Worm (Caenorhabditis elegans) whole organism, L3 larva: ENCODE measurements around the gene F10B5.2.
A peak's percentile ranks its signal among the peaks of the same experiment; 100 is the strongest.

ENCODE experiments used
- R02D3.7 ChIP-seq: fragments of 150-350 bp; optimal IDR thresholded peaks from 2 replicates; lab custom pipeline; 2014; ENCODE audit warnings: missing biosample characterization, missing genetic modification characterization
- ZK546.5 ChIP-seq: sonication (generic microtip); optimal IDR thresholded peaks from 2 replicates; lab custom pipeline; 2017; ENCODE audit warnings: missing biosample characterization, missing genetic modification characterization
- aly-2 ChIP-seq: fragments of 150-350 bp; optimal IDR thresholded peaks from 2 replicates; lab custom pipeline; 2014; ENCODE audit warnings: missing biosample characterization, missing genetic modification characterization
- ama-1 ChIP-seq: fragments of 150-350 bp; optimal IDR thresholded peaks from 2 replicates; lab custom pipeline; 2018
- ceh-16 ChIP-seq: sonication (generic microtip); optimal IDR thresholded peaks from 2 replicates; lab custom pipeline; 2017; ENCODE audit warnings: missing biosample characterization, missing genetic modification characterization
- ceh-28 ChIP-seq: fragments of 150-350 bp; optimal IDR thresholded peaks from 2 replicates; lab custom pipeline; 2014; ENCODE audit warnings: missing biosample characterization, missing genetic modification reagents, missing genetic modification characterization
- ceh-82 ChIP-seq: fragments of 150-350 bp; optimal IDR thresholded peaks from 2 replicates; lab custom pipeline; 2014; ENCODE audit warnings: missing biosample characterization, missing genetic modification characterization
- ceh-9 ChIP-seq: sonication (generic microtip); optimal IDR thresholded peaks from 2 replicates; lab custom pipeline; 2018; ENCODE audit warnings: missing biosample characterization, missing genetic modification characterization
- daf-12 ChIP-seq: fragments of 150-350 bp; optimal IDR thresholded peaks from 2 replicates; lab custom pipeline; 2014; ENCODE audit warnings: missing biosample characterization, missing genetic modification reagents, missing genetic modification characterization
- egl-27 ChIP-seq: sonication (generic microtip); optimal IDR thresholded peaks from 4 replicates; lab custom pipeline; 2017; ENCODE audit warnings: missing biosample characterization, missing genetic modification reagents, missing genetic modification characterization
- egl-5 ChIP-seq: fragments of 150-350 bp; optimal IDR thresholded peaks from 2 replicates; lab custom pipeline; 2017; ENCODE audit warnings: missing biosample characterization, missing genetic modification reagents, missing genetic modification characterization, inconsistent platforms
- elt-1 ChIP-seq: fragments of 150-350 bp; optimal IDR thresholded peaks from 2 replicates; lab custom pipeline; 2014; ENCODE audit warnings: missing biosample characterization, missing genetic modification characterization
- elt-2 ChIP-seq: sonication (generic microtip); optimal IDR thresholded peaks from 2 replicates; lab custom pipeline; 2016; ENCODE audit warnings: missing genetic modification reagents, mild to moderate bottlenecking, missing genetic modification characterization, missing compliant biosample characterization
- elt-3 ChIP-seq, 3 experiments: fragments of 150-350 bp in 1 of 3; sonication (generic microtip) in 2 of 3; optimal IDR thresholded peaks; 2 replicates in 2 of 3; 4 replicates in 1 of 3; lab custom pipeline; 2014 to 2017; ENCODE audit warnings: missing biosample characterization in 3 of 3, missing genetic modification characterization in 3 of 3
- eor-1 ChIP-seq, 2 experiments: fragments of 150-350 bp; optimal IDR thresholded peaks; 2 replicates each; lab custom pipeline; 2014 to 2018; ENCODE audit warnings: missing biosample characterization in 2 of 2, missing genetic modification characterization in 2 of 2
- fkh-10 ChIP-seq: sonication (generic microtip); optimal IDR thresholded peaks from 2 replicates; lab custom pipeline; 2017; ENCODE audit warnings: missing biosample characterization, missing genetic modification reagents, missing genetic modification characterization
- fkh-2 ChIP-seq: fragments of 150-350 bp; optimal IDR thresholded peaks from 2 replicates; lab custom pipeline; 2014; ENCODE audit warnings: missing biosample characterization, missing genetic modification reagents, missing genetic modification characterization
- fos-1 ChIP-seq: fragments of 150-350 bp; optimal IDR thresholded peaks from 2 replicates; lab custom pipeline; 2014; ENCODE audit warnings: missing biosample characterization, missing genetic modification characterization
- hmg-11 ChIP-seq: sonication (generic microtip); optimal IDR thresholded peaks from 2 replicates; lab custom pipeline; 2016; ENCODE audit warnings: missing genetic modification characterization, missing compliant biosample characterization
- jun-1 ChIP-seq: fragments of 150-350 bp; optimal IDR thresholded peaks from 2 replicates; lab custom pipeline; 2014; ENCODE audit warnings: missing biosample characterization, missing genetic modification reagents, missing genetic modification characterization
- lin-15B ChIP-seq: fragments of 150-350 bp; optimal IDR thresholded peaks from 2 replicates; lab custom pipeline; 2014; ENCODE audit warnings: missing biosample characterization, missing genetic modification characterization
- lin-39 ChIP-seq: fragments of 150-350 bp; optimal IDR thresholded peaks from 2 replicates; lab custom pipeline; 2018; ENCODE audit warnings: missing biosample characterization, missing genetic modification reagents, missing genetic modification characterization
- lsy-12 ChIP-seq: sonication (generic microtip); optimal IDR thresholded peaks from 2 replicates; lab custom pipeline; 2016; ENCODE audit warnings: mild to moderate bottlenecking, missing genetic modification characterization, missing compliant biosample characterization
- mdl-1 ChIP-seq: fragments of 150-350 bp; optimal IDR thresholded peaks from 2 replicates; lab custom pipeline; 2014; ENCODE audit warnings: missing biosample characterization, missing genetic modification characterization
- mml-1 ChIP-seq: fragments of 150-350 bp; sonication (generic microtip); optimal IDR thresholded peaks from 3 replicates; lab custom pipeline; 2014; ENCODE audit warnings: missing biosample characterization, missing genetic modification characterization
- nfya-1 ChIP-seq: sonication (generic microtip); optimal IDR thresholded peaks from 2 replicates; lab custom pipeline; 2017; ENCODE audit warnings: missing genetic modification characterization, mild to moderate bottlenecking, missing compliant biosample characterization, antibody characterized with exemption, moderate library complexity; ENCODE audit not compliant: insufficient read depth
- nhr-11 ChIP-seq: fragments of 150-350 bp; optimal IDR thresholded peaks from 2 replicates; lab custom pipeline; 2014; ENCODE audit warnings: missing biosample characterization, missing genetic modification characterization
- nhr-12 ChIP-seq: fragments of 150-350 bp; optimal IDR thresholded peaks from 2 replicates; lab custom pipeline; 2014; ENCODE audit warnings: missing biosample characterization, missing genetic modification characterization
- nhr-23 ChIP-seq: fragments of 150-350 bp; optimal IDR thresholded peaks from 2 replicates; lab custom pipeline; 2014; ENCODE audit warnings: missing biosample characterization, missing genetic modification reagents, missing genetic modification characterization
- nhr-237 ChIP-seq: fragments of 150-350 bp; optimal IDR thresholded peaks from 2 replicates; lab custom pipeline; 2014; ENCODE audit warnings: missing biosample characterization, missing genetic modification characterization
- nhr-25 ChIP-seq: sonication (generic microtip); optimal IDR thresholded peaks from 2 replicates; lab custom pipeline; 2017; ENCODE audit warnings: missing biosample characterization, missing genetic modification characterization
- nhr-28 ChIP-seq: fragments of 150-350 bp; optimal IDR thresholded peaks from 2 replicates; lab custom pipeline; 2014; ENCODE audit warnings: missing biosample characterization, missing genetic modification characterization
- nhr-43 ChIP-seq: sonication (generic microtip); optimal IDR thresholded peaks from 2 replicates; lab custom pipeline; 2016; ENCODE audit warnings: mild to moderate bottlenecking, missing genetic modification characterization, missing compliant biosample characterization; ENCODE audit not compliant: poor library complexity, severe bottlenecking
- nhr-67 ChIP-seq: fragments of 150-350 bp; optimal IDR thresholded peaks from 2 replicates; lab custom pipeline; 2014; ENCODE audit warnings: missing biosample characterization, missing genetic modification characterization
- nhr-76 ChIP-seq: fragments of 150-350 bp; sonication (generic microtip); optimal IDR thresholded peaks from 5 replicates; lab custom pipeline; 2014; ENCODE audit warnings: missing biosample characterization, missing genetic modification characterization
- nhr-77 ChIP-seq: fragments of 150-350 bp; optimal IDR thresholded peaks from 2 replicates; lab custom pipeline; 2014; ENCODE audit warnings: missing biosample characterization, missing genetic modification characterization
- pha-4 ChIP-seq: fragments of 150-350 bp; optimal IDR thresholded peaks from 2 replicates; lab custom pipeline; 2014; ENCODE audit warnings: missing biosample characterization, missing genetic modification reagents, missing genetic modification characterization
- pqm-1 ChIP-seq: fragments of 150-350 bp; optimal IDR thresholded peaks from 2 replicates; lab custom pipeline; 2017; ENCODE audit warnings: missing biosample characterization, missing genetic modification characterization, inconsistent platforms
- sea-2 ChIP-seq: fragments of 150-350 bp; sonication (generic microtip); optimal IDR thresholded peaks from 4 replicates; lab custom pipeline; 2014; ENCODE audit warnings: missing biosample characterization, missing genetic modification reagents, missing genetic modification characterization
- skn-1 ChIP-seq: fragments of 150-350 bp; optimal IDR thresholded peaks from 2 replicates; lab custom pipeline; 2014; ENCODE audit warnings: missing biosample characterization, missing genetic modification characterization
- snpc-4 ChIP-seq: fragments of 150-350 bp; optimal IDR thresholded peaks from 2 replicates; lab custom pipeline; 2014; ENCODE audit warnings: missing biosample characterization, missing genetic modification characterization
- tbx-2 ChIP-seq: sonication (generic microtip); optimal IDR thresholded peaks from 2 replicates; lab custom pipeline; 2016; ENCODE audit warnings: mild to moderate bottlenecking, missing genetic modification characterization, missing compliant biosample characterization
- unc-39 ChIP-seq: sonication (generic microtip); optimal IDR thresholded peaks from 4 replicates; lab custom pipeline; 2017; ENCODE audit warnings: missing biosample characterization, missing genetic modification characterization
- unc-62 ChIP-seq: fragments of 150-350 bp; sonication (generic microtip); optimal IDR thresholded peaks from 4 replicates; lab custom pipeline; 2014; ENCODE audit warnings: missing biosample characterization, missing genetic modification reagents, missing genetic modification characterization
- zag-1 ChIP-seq: fragments of 150-350 bp; optimal IDR thresholded peaks from 2 replicates; lab custom pipeline; 2014; ENCODE audit warnings: missing biosample characterization, missing genetic modification characterization
- ztf-11 ChIP-seq: fragments of 150-350 bp; optimal IDR thresholded peaks from 2 replicates; lab custom pipeline; 2014; ENCODE audit warnings: missing biosample characterization, missing genetic modification characterization
- ztf-4 ChIP-seq: fragments of 150-350 bp; optimal IDR thresholded peaks from 2 replicates; lab custom pipeline; 2014; ENCODE audit warnings: missing biosample characterization, missing genetic modification characterization

Gene F10B5.2

DNA sequence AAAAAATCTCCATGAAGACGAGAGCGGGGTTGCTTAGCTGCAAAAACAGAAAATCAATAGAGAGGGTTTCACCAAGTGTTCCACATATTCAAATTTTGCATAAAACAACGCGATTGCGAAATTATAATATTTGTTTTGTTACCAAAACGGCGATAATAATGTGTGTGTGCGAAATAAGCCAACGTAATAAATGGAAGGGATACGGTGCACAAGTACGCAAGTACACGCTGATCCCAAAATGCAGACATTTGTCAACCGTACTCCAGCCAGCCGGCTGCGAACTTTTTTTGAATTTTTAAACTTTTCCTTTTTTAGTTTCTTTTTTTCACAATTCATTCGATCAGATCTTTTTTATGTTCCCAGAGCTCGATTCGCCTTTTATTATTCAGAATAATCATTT lies 19.7 kb upstream of the F10B5.2 start, which contains the start of gene ire-1 (continued):
- TF ChIP-seq fkh-2 (tag; lab: Kevin White, UChicago) (no peak), lin-15B (tag; lab: Kevin White, UChicago) (peak; percentile 71), mdl-1 (tag; lab: Kevin White, UChicago) (no peak), pha-4 (tag; lab: Kevin White, UChicago) (peak; percentile 93), nhr-12 (no peak), fkh-10 (GFP tag; lab: Kevin White, UChicago) (no peak), lsy-12 (tag; lab: Kevin White, UChicago) (peak; percentile 1), skn-1 (tag; lab: Kevin White, UChicago) (peak; percentile 42), eor-1 (tag; optimal IDR thresholded peaks at IDR 0.05; lab: Kevin White, UChicago) (no peak), nhr-237 (no peak), ZK546.5 (no peak), mml-1 (tag; lab: Kevin White, UChicago) (no peak), elt-2 (tag; lab: Kevin White, UChicago) (peak; percentile 48), elt-1 (tag; lab: Kevin White, UChicago) (no peak), unc-62 (GFP tag; lab: Kevin White, UChicago) (no peak)

DNA sequence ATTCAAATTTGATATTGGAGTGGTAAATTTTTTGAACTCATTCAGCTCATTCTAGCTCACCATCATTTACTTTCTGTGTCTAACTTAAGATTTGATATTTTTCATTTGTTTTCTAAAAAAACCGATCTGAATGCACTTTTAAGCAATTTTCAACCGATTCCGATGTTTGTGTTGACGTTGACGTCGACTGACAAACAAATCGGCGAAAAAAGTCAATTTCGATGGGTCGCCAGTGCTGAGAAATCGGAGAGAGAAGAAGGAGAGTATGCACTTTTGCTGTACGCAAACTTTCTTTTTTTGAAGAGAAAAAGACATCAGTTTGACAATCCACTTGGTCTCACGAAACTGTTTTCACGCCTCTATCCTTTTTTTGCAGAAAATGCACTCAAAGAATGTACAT lies 19.1 kb upstream of the F10B5.2 start:
- no peak for TF ChIP-seq lin-39 (tag; lab: Kevin White, UChicago)
- peak; percentile 54 for TF ChIP-seq pha-4 (tag; lab: Kevin White, UChicago)
- no peak for TF ChIP-seq skn-1 (tag; lab: Kevin White, UChicago)
- no peak for TF ChIP-seq unc-62 (GFP tag; lab: Kevin White, UChicago)
- no peak for TF ChIP-seq ceh-82 (tag; lab: Kevin White, UChicago)
- no peak for TF ChIP-seq elt-2 (tag; lab: Kevin White, UChicago)

DNA sequence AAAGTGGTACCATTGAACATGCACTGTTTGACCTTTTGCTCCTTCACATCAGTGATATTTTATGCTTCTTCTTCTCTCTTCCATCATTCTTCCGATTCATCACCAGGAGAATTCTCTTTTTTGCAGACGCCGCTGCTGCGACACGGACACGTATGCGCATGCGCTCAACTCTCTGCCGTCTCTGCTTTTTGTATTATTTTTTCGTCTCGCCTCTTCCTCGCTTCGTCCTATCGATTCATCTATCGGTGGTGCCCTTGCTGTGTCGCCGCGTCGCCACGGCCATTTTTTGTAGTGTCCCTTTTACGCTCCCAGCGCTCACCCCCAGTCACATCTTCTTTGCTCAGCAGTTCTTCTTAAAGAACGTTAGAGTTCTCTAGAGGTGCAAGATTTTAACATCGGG lies 18.4 kb upstream of the F10B5.2 start:
- no peak for TF ChIP-seq egl-5 (tag; lab: Kevin White, UChicago)
- TF ChIP-seq nhr-12, result no peak
- TF ChIP-seq nfya-1 (tag; lab: Kevin White, UChicago), result peak; percentile 83
- no peak for TF ChIP-seq egl-27 (tag; lab: Kevin White, UChicago)
- no peak for TF ChIP-seq nhr-43 (tag; lab: Kevin White, UChicago)
- peak; percentile 61 for TF ChIP-seq ceh-28 (tag; lab: Kevin White, UChicago)
- TF ChIP-seq daf-12 (tag; lab: Kevin White, UChicago), result no peak
- no peak for TF ChIP-seq ceh-16 (tag; lab: Kevin White, UChicago)
- TF ChIP-seq unc-62 (GFP tag; lab: Kevin White, UChicago), result peak; percentile 31
- no peak for TF ChIP-seq fos-1 (tag; lab: Kevin White, UChicago)
- TF ChIP-seq snpc-4 (tag; lab: Kevin White, UChicago), result peak; percentile 63
- no peak for TF ChIP-seq skn-1 (tag; lab: Kevin White, UChicago)
- TF ChIP-seq ceh-9 (tag; lab: Kevin White, UChicago), result no peak
- TF ChIP-seq hmg-11 (tag; lab: Kevin White, UChicago), result no peak
- TF ChIP-seq jun-1 (tag; lab: Kevin White, UChicago), result no peak
- no peak for TF ChIP-seq nhr-23
- peak; percentile 7 for TF ChIP-seq lsy-12 (tag; lab: Kevin White, UChicago)
- no peak for TF ChIP-seq eor-1 (tag; optimal IDR thresholded peaks at IDR 0.05; lab: Kevin White, UChicago)
- TF ChIP-seq nhr-76, result no peak
- TF ChIP-seq ztf-4 (tag; lab: Kevin White, UChicago), result no peak
- peak; percentile 13 for TF ChIP-seq ama-1 (lab: Kevin White, UChicago)
- TF ChIP-seq pqm-1 (tag; lab: Kevin White, UChicago), result no peak
- TF ChIP-seq tbx-2, result no peak
- TF ChIP-seq pha-4 (tag; lab: Kevin White, UChicago), result peak; percentile 14
- TF ChIP-seq nhr-28 (tag; lab: Kevin White, UChicago), result no peak
- TF ChIP-seq mdl-1 (tag; lab: Kevin White, UChicago), result peak; percentile 9
- no peak for TF ChIP-seq fkh-2 (tag; lab: Kevin White, UChicago)
- TF ChIP-seq lin-39 (tag; lab: Kevin White, UChicago), result peak; percentile 88
- TF ChIP-seq elt-1 (tag; lab: Kevin White, UChicago), result no peak
- TF ChIP-seq unc-39 (tag; lab: Kevin White, UChicago), result no peak
- TF ChIP-seq nhr-77 (tag; lab: Kevin White, UChicago), result no peak
- peak; percentile 30 for TF ChIP-seq fkh-10 (GFP tag; lab: Kevin White, UChicago)
- no peak for TF ChIP-seq ztf-11 (tag; lab: Kevin White, UChicago)
- no peak for TF ChIP-seq R02D3.7 (tag; lab: Kevin White, UChicago)
- TF ChIP-seq ceh-82 (tag; lab: Kevin White, UChicago), result no peak
- peak; percentile 31 for TF ChIP-seq elt-2 (tag; lab: Kevin White, UChicago)
- no peak for TF ChIP-seq nhr-11 (tag; lab: Kevin White, UChicago)
- no peak for TF ChIP-seq aly-2 (tag; lab: Kevin White, UChicago)
- TF ChIP-seq ZK546.5, result no peak
- TF ChIP-seq sea-2 (GFP tag; lab: Kevin White, UChicago), result no peak
- TF ChIP-seq nhr-25 (tag; lab: Kevin White, UChicago), result no peak
- TF ChIP-seq lin-15B (tag; lab: Kevin White, UChicago), result peak; percentile 20
- TF ChIP-seq zag-1, result no peak
- no peak for TF ChIP-seq nhr-67 (tag; lab: Kevin White, UChicago)
- no peak for TF ChIP-seq nhr-237
- TF ChIP-seq mml-1 (tag; lab: Kevin White, UChicago), result no peak
- no peak for TF ChIP-seq elt-3 (tag; optimal IDR thresholded peaks at IDR 0.05; lab: Kevin White, UChicago)
